Worm (Caenorhabditis elegans): Measurements from ENCODE around the gene grl-11.

Gene grl-11

ce11 chrIII:9151782-9152181, 33.6 kb upstream of the grl-11 start (continued):
- no peak for TF ChIP-seq Y116A8C.19 (tag; optimal IDR thresholded peaks at IDR 0.05; ENCODE audit: borderline replicate concordance)
- peak; percentile 89 for TF ChIP-seq pag-3 (tag; optimal IDR thresholded peaks at IDR 0.05; ENCODE audit: borderline replicate concordance, insufficient read depth)
- TF ChIP-seq unc-30 (tag; optimal IDR thresholded peaks at IDR 0.05), result no peak
- no peak for TF ChIP-seq fos-1 (tag; optimal IDR thresholded peaks at IDR 0.05)
- TF ChIP-seq unc-130 (tag; optimal IDR thresholded peaks at IDR 0.05), result no peak
- no peak for TF ChIP-seq nhr-47 (tag; optimal IDR thresholded peaks at IDR 0.05)
- no peak for TF ChIP-seq jun-1 (tag; optimal IDR thresholded peaks at IDR 0.05)
- no peak for TF ChIP-seq zip-4 (GFP tag; optimal IDR thresholded peaks at IDR 0.05)
- no peak for TF ChIP-seq elt-3 (tag; optimal IDR thresholded peaks at IDR 0.05)
- no peak for TF ChIP-seq irx-1 (tag; optimal IDR thresholded peaks at IDR 0.05)
- no peak for TF ChIP-seq vab-15 (tag; optimal IDR thresholded peaks at IDR 0.05)
- TF ChIP-seq fkh-10 (GFP tag; optimal IDR thresholded peaks at IDR 0.05), result no peak
- TF ChIP-seq nhr-71 (tag; optimal IDR thresholded peaks at IDR 0.05), result peak; percentile 55
- no peak for TF ChIP-seq tbx-2 (tag; optimal IDR thresholded peaks at IDR 0.05)
- peak; percentile 11 for TF ChIP-seq C16A3.4 (tag; optimal IDR thresholded peaks at IDR 0.05)
- TF ChIP-seq ces-1 (GFP tag; optimal IDR thresholded peaks at IDR 0.05), result no peak
- no peak for TF ChIP-seq mef-2 (tag; optimal IDR thresholded peaks at IDR 0.05)
- peak; percentile 29 for TF ChIP-seq snu-23 (GFP tag; optimal IDR thresholded peaks at IDR 0.05)
- peak in 1 of 3 experiments; percentile 2 for TF ChIP-seq dpl-1 (GFP tag; optimal IDR thresholded peaks at IDR 0.05)
- TF ChIP-seq lin-35 (GFP tag; optimal IDR thresholded peaks at IDR 0.05), result no peak
- peak; percentile 1 for TF ChIP-seq fkh-4 (tag; optimal IDR thresholded peaks at IDR 0.05; ENCODE audit: borderline replicate concordance)
- no peak for TF ChIP-seq ama-1 (optimal IDR thresholded peaks at IDR 0.05)

- no peak for TF ChIP-seq C16A3.4 (tag; optimal IDR thresholded peaks at IDR 0.05)
- TF ChIP-seq blmp-1 (tag; optimal IDR thresholded peaks at IDR 0.05), result no peak
Measured at ce11 chrIII:9149132-9149531, 31.0 kb upstream of the grl-11 start.

ce11 chrIII:9145765-9146164, 27.6 kb upstream of the grl-11 start, which contains the start of gene ZK512.8:
TSS of gene ZK512.8 (plus strand) at chrIII:9146065.
- TF ChIP-seq ces-1 (GFP tag; optimal IDR thresholded peaks at IDR 0.05) (no peak), mdl-1 (tag; optimal IDR thresholded peaks at IDR 0.05) (no peak), unc-62 (GFP tag; optimal IDR thresholded peaks at IDR 0.05) (no peak), egl-13 (tag; optimal IDR thresholded peaks at IDR 0.05) (no peak), ceh-63 (GFP tag; optimal IDR thresholded peaks at IDR 0.05) (no peak), aha-1 (tag; optimal IDR thresholded peaks at IDR 0.05) (no peak), lin-15B (tag; optimal IDR thresholded peaks at IDR 0.05) (no peak), ets-5 (GFP tag; IDR thresholded peaks at IDR 0.05) (no peak), pqm-1 (tag; optimal IDR thresholded peaks at IDR 0.05) (no peak), pag-3 (tag; optimal IDR thresholded peaks at IDR 0.05; ENCODE audit: borderline replicate concordance, insufficient read depth) (no peak)

- TF ChIP-seq lin-15B (tag; optimal IDR thresholded peaks at IDR 0.05), result no peak
- no peak for TF ChIP-seq tlp-1 (tag; optimal IDR thresholded peaks at IDR 0.05)
- TF ChIP-seq nhr-85 (tag), result no peak
- TF ChIP-seq dsc-1 (tag; optimal IDR thresholded peaks at IDR 0.05), result no peak
- TF ChIP-seq ceh-82 (tag; optimal IDR thresholded peaks at IDR 0.05), result no peak
- TF ChIP-seq mab-9 (GFP tag; IDR thresholded peaks at IDR 0.05), result no peak
- no peak for TF ChIP-seq lin-13 (GFP tag; optimal IDR thresholded peaks at IDR 0.05)
- TF ChIP-seq ztf-11 (tag; optimal IDR thresholded peaks at IDR 0.05), result no peak
- peak; percentile 35 for TF ChIP-seq snu-23 (GFP tag; optimal IDR thresholded peaks at IDR 0.05)
- TF ChIP-seq efl-1 (optimal IDR thresholded peaks at IDR 0.05), result peak; percentile 20 to 27
- peak; percentile 58 to 91 for TF ChIP-seq efl-1 (GFP tag; optimal IDR thresholded peaks at IDR 0.05 in 1 of 2)
- TF ChIP-seq blmp-1 (tag; optimal IDR thresholded peaks at IDR 0.05), result no peak
- no peak for TF ChIP-seq tbx-2 (tag; optimal IDR thresholded peaks at IDR 0.05)
- no peak for TF ChIP-seq sox-4 (tag; optimal IDR thresholded peaks at IDR 0.05)
- peak; percentile 20 for TF ChIP-seq nhr-47 (tag; optimal IDR thresholded peaks at IDR 0.05)
- TF ChIP-seq nhr-28 (tag; optimal IDR thresholded peaks at IDR 0.05), result no peak
- TF ChIP-seq aly-2 (tag; optimal IDR thresholded peaks at IDR 0.05), result no peak
- no peak for TF ChIP-seq unc-98 (GFP tag; IDR thresholded peaks at IDR 0.05)
- no peak for TF ChIP-seq fkh-4 (tag; optimal IDR thresholded peaks at IDR 0.05; ENCODE audit: borderline replicate concordance)
- peak; percentile 19 for TF ChIP-seq C16A3.4 (tag; optimal IDR thresholded peaks at IDR 0.05)
- TF ChIP-seq C04F5.9 (tag; optimal IDR thresholded peaks at IDR 0.05), result no peak
- no peak for TF ChIP-seq elt-3 (tag; optimal IDR thresholded peaks at IDR 0.05)
- TF ChIP-seq unc-30 (tag; optimal IDR thresholded peaks at IDR 0.05), result no peak
- no peak for TF ChIP-seq zag-1 (tag; optimal IDR thresholded peaks at IDR 0.05)
- TF ChIP-seq fos-1 (tag; optimal IDR thresholded peaks at IDR 0.05), result no peak
- peak; percentile 11 to 37 for TF ChIP-seq lin-35 (GFP tag; optimal IDR thresholded peaks at IDR 0.05)
- TF ChIP-seq hpl-2 (GFP tag; optimal IDR thresholded peaks at IDR 0.05), result no peak
Measured at ce11 chrIII:9144744-9145390, 26.7 kb upstream of the grl-11 start, which contains the start of the genes ZK512.2 and ZK512.4. TSS of gene ZK512.2 (minus strand) at chrIII:9144794. TSS of gene ZK512.4 (plus strand) at chrIII:9145340.
